Worm (Caenorhabditis elegans) whole organism, L3 larva: ENCODE results near the gene F59A6.12.
A peak's percentile ranks its signal among the peaks of the same experiment; 100 is the strongest.

Experiments used
- R02D3.7 ChIP-seq: fragments of 150-350 bp; optimal IDR thresholded peaks from 2 replicates; lab custom pipeline; 2014; ENCODE audit warnings: missing biosample characterization, missing genetic modification characterization
- ZK546.5 ChIP-seq: sonication (generic microtip); optimal IDR thresholded peaks from 2 replicates; lab custom pipeline; 2017; ENCODE audit warnings: missing biosample characterization, missing genetic modification characterization
- ama-1 ChIP-seq: fragments of 150-350 bp; optimal IDR thresholded peaks from 2 replicates; lab custom pipeline; 2018
- ceh-16 ChIP-seq: sonication (generic microtip); optimal IDR thresholded peaks from 2 replicates; lab custom pipeline; 2017; ENCODE audit warnings: missing biosample characterization, missing genetic modification characterization
- ceh-28 ChIP-seq: fragments of 150-350 bp; optimal IDR thresholded peaks from 2 replicates; lab custom pipeline; 2014; ENCODE audit warnings: missing biosample characterization, missing genetic modification reagents, missing genetic modification characterization
- ceh-82 ChIP-seq: fragments of 150-350 bp; optimal IDR thresholded peaks from 2 replicates; lab custom pipeline; 2014; ENCODE audit warnings: missing biosample characterization, missing genetic modification characterization
- egl-5 ChIP-seq: fragments of 150-350 bp; optimal IDR thresholded peaks from 2 replicates; lab custom pipeline; 2017; ENCODE audit warnings: missing biosample characterization, missing genetic modification reagents, missing genetic modification characterization, inconsistent platforms
- elt-2 ChIP-seq: sonication (generic microtip); optimal IDR thresholded peaks from 2 replicates; lab custom pipeline; 2016; ENCODE audit warnings: missing genetic modification reagents, mild to moderate bottlenecking, missing genetic modification characterization, missing compliant biosample characterization
- jun-1 ChIP-seq: fragments of 150-350 bp; optimal IDR thresholded peaks from 2 replicates; lab custom pipeline; 2014; ENCODE audit warnings: missing biosample characterization, missing genetic modification reagents, missing genetic modification characterization
- mdl-1 ChIP-seq: fragments of 150-350 bp; optimal IDR thresholded peaks from 2 replicates; lab custom pipeline; 2014; ENCODE audit warnings: missing biosample characterization, missing genetic modification characterization
- nhr-11 ChIP-seq: fragments of 150-350 bp; optimal IDR thresholded peaks from 2 replicates; lab custom pipeline; 2014; ENCODE audit warnings: missing biosample characterization, missing genetic modification characterization
- nhr-237 ChIP-seq: fragments of 150-350 bp; optimal IDR thresholded peaks from 2 replicates; lab custom pipeline; 2014; ENCODE audit warnings: missing biosample characterization, missing genetic modification characterization
- nhr-43 ChIP-seq: sonication (generic microtip); optimal IDR thresholded peaks from 2 replicates; lab custom pipeline; 2016; ENCODE audit warnings: mild to moderate bottlenecking, missing genetic modification characterization, missing compliant biosample characterization; ENCODE audit not compliant: poor library complexity, severe bottlenecking
- nhr-67 ChIP-seq: fragments of 150-350 bp; optimal IDR thresholded peaks from 2 replicates; lab custom pipeline; 2014; ENCODE audit warnings: missing biosample characterization, missing genetic modification characterization
- nhr-76 ChIP-seq: fragments of 150-350 bp; sonication (generic microtip); optimal IDR thresholded peaks from 5 replicates; lab custom pipeline; 2014; ENCODE audit warnings: missing biosample characterization, missing genetic modification characterization
- pha-4 ChIP-seq: fragments of 150-350 bp; optimal IDR thresholded peaks from 2 replicates; lab custom pipeline; 2014; ENCODE audit warnings: missing biosample characterization, missing genetic modification reagents, missing genetic modification characterization
- pqm-1 ChIP-seq: fragments of 150-350 bp; optimal IDR thresholded peaks from 2 replicates; lab custom pipeline; 2017; ENCODE audit warnings: missing biosample characterization, missing genetic modification characterization, inconsistent platforms
- sea-2 ChIP-seq: fragments of 150-350 bp; sonication (generic microtip); optimal IDR thresholded peaks from 4 replicates; lab custom pipeline; 2014; ENCODE audit warnings: missing biosample characterization, missing genetic modification reagents, missing genetic modification characterization
- tbx-2 ChIP-seq: sonication (generic microtip); optimal IDR thresholded peaks from 2 replicates; lab custom pipeline; 2016; ENCODE audit warnings: mild to moderate bottlenecking, missing genetic modification characterization, missing compliant biosample characterization
- unc-39 ChIP-seq: sonication (generic microtip); optimal IDR thresholded peaks from 4 replicates; lab custom pipeline; 2017; ENCODE audit warnings: missing biosample characterization, missing genetic modification characterization
- ztf-11 ChIP-seq: fragments of 150-350 bp; optimal IDR thresholded peaks from 2 replicates; lab custom pipeline; 2014; ENCODE audit warnings: missing biosample characterization, missing genetic modification characterization

The F59A6.12 gene

ce11 chrII:4967636-4968035 lies 44.2 kb downstream of the F59A6.12 start:
- TF ChIP-seq nhr-67 (tag; lab: Kevin White, UChicago) (no peak), R02D3.7 (tag; lab: Kevin White, UChicago) (no peak), pha-4 (tag; lab: Kevin White, UChicago) (peak; percentile 6), nhr-11 (tag; lab: Kevin White, UChicago) (no peak), elt-2 (tag; lab: Kevin White, UChicago) (peak; percentile 86), ceh-16 (tag; lab: Kevin White, UChicago) (no peak), nhr-43 (tag; lab: Kevin White, UChicago) (no peak), nhr-76 (tag; lab: Kevin White, UChicago) (no peak), tbx-2 (tag; lab: Kevin White, UChicago) (no peak), nhr-237 (tag; lab: Kevin White, UChicago) (no peak), egl-5 (tag; lab: Kevin White, UChicago) (no peak), ztf-11 (tag; lab: Kevin White, UChicago) (no peak), sea-2 (GFP tag; lab: Kevin White, UChicago) (no peak), jun-1 (tag; lab: Kevin White, UChicago) (no peak), ZK546.5 (tag; lab: Kevin White, UChicago) (no peak), pqm-1 (tag; lab: Kevin White, UChicago) (no peak)

ce11 chrII:4966576-4966975 lies 45.3 kb downstream of the F59A6.12 start:
- TF ChIP-seq ama-1 (lab: Kevin White, UChicago) (no peak), unc-39 (tag; lab: Kevin White, UChicago) (no peak), mdl-1 (no peak), ceh-82 (tag; lab: Kevin White, UChicago) (no peak), pqm-1 (tag; lab: Kevin White, UChicago) (peak; percentile 48), ceh-28 (no peak), nhr-76 (tag; lab: Kevin White, UChicago) (no peak), elt-2 (tag; lab: Kevin White, UChicago) (peak; percentile 88)
